Fruit fly (Drosophila melanogaster): ENCODE data around the gene CG32277.

The CG32277 gene

DNA sequence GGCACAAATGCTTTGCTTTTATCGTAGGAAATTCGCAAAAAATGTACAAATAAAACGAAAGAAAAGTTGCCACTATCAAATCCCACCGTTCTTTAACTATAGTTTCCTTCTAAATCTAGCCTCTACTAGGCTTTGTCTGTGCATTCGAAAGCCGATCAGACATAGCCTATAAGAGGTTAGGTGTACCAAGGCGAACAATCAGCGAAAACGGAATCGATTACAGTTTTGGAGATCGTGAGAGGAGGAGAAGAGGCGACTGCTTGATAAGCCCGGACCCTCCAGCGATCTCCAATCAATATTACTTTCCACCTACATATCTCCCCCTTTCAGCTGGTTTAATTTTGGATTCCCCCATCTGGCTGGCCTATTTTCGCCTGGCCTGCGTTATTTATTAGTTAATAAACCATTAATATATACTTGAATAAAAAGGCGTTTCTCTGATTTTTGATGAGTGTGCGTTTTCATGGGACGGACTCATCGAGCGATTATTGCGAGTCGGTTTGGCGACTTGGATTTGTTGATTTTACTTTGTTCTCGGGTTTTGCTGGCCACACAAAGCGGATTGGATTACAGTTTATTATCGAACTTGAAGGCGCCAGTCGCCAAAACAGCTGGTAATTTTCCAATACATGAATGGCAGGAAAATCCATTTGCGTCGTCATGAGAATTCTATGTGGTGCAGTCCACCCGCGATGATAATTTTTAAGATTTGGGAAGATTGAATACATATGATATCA is 45.8 kb upstream of the CG32277 start:
- no peak for TF ChIP-seq lz (GFP tag; optimal IDR thresholded peaks at IDR 0.05)
- TF ChIP-seq Eip93F (GFP tag; optimal IDR thresholded peaks at IDR 0.05) = peak; percentile 79
- TF ChIP-seq CG9139 (GFP tag; optimal IDR thresholded peaks at IDR 0.05) = no peak
- TF ChIP-seq Sox14 (GFP tag; optimal IDR thresholded peaks at IDR 0.05) = no peak
- TF ChIP-seq Hr4 (GFP tag; optimal IDR thresholded peaks at IDR 0.05) = no peak
- no peak for TF ChIP-seq CG32006 (GFP tag; optimal IDR thresholded peaks at IDR 0.05)
- TF ChIP-seq CG16779 (tag; optimal IDR thresholded peaks at IDR 0.05) = no peak
- no peak for TF ChIP-seq topi (GFP tag; optimal IDR thresholded peaks at IDR 0.05)
- no peak for TF ChIP-seq CG34406 (GFP tag; optimal IDR thresholded peaks at IDR 0.05)
- no peak for TF ChIP-seq Ets96B (tag; optimal IDR thresholded peaks at IDR 0.05)
- TF ChIP-seq Sox102F (GFP tag; optimal IDR thresholded peaks at IDR 0.05) = no peak
- peak; percentile 6 for TF ChIP-seq OdsH (GFP tag; optimal IDR thresholded peaks at IDR 0.05)
- TF ChIP-seq CG1621 (tag; optimal IDR thresholded peaks at IDR 0.05) = no peak
- no peak for TF ChIP-seq Gug (GFP tag; IDR thresholded peaks at IDR 0.05)
- TF ChIP-seq acj6 (GFP tag; optimal IDR thresholded peaks at IDR 0.05) = no peak
- TF ChIP-seq Smox (GFP tag; optimal IDR thresholded peaks at IDR 0.05) = peak; percentile 18
- no peak for TF ChIP-seq salr (GFP tag; optimal IDR thresholded peaks at IDR 0.05)
- TF ChIP-seq achi (GFP tag; optimal IDR thresholded peaks at IDR 0.05) = no peak
- TF ChIP-seq CG8632 (GFP tag; optimal IDR thresholded peaks at IDR 0.05) = no peak
- no peak for TF ChIP-seq CG10669 (GFP tag; optimal IDR thresholded peaks at IDR 0.05)
- TF ChIP-seq esn (GFP tag; optimal IDR thresholded peaks at IDR 0.05) = peak; percentile 30
- TF ChIP-seq CG4318 (GFP tag; optimal IDR thresholded peaks at IDR 0.05) = no peak
- TF ChIP-seq net (GFP tag; optimal IDR thresholded peaks at IDR 0.05) = peak; percentile 27
- no peak for TF ChIP-seq fd59A (GFP tag; optimal IDR thresholded peaks at IDR 0.05)
- no peak for TF ChIP-seq Ets21C (GFP tag; optimal IDR thresholded peaks at IDR 0.05)
- TF ChIP-seq Eip78C (GFP tag) = peak; percentile 40
- no peak for TF ChIP-seq ss (GFP tag; optimal IDR thresholded peaks at IDR 0.05)
- TF ChIP-seq Lpt (GFP tag; optimal IDR thresholded peaks at IDR 0.05) = no peak
- TF ChIP-seq vri (GFP tag; optimal IDR thresholded peaks at IDR 0.05) = peak; percentile 4
- TF ChIP-seq CG6276 (GFP tag; optimal IDR thresholded peaks at IDR 0.05) = no peak
- peak; percentile 80 for TF ChIP-seq svp (GFP tag)

DNA sequence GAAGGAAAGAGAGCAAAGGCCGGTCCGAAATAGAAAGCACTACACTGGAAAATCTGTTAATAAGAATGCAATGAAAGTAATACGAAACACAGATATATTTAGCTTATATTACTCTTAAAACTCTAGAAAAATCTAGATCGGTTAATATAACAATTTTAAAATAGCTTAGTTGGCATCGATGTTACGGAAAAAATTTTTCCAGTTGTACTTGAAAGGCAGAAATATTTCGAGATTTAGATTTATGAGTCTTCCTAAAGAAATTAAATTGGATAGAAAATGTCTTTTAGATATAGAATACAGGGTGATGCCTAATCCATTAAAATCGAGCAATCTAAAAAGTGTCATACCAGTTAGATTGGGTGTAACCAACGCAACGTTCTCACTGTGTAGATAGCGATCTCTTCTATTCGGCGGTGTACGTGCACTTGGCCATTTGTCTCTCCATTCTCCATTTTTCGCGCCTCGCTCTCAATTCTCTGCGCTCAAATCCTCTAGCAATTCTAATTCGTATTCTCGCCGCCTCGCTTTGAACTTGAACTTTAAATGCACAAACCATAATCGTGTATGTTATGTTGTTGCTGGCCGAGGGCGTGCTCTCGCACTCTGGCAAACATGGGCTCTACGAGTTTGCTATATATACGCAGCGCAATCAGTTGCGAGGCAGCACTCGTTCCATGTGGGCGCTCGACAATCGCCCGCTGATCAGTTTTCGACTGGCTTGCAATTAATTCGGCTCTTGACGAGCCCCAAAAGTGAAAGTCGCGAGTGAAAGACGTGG is 44.9 kb upstream of the CG32277 start:
- TF ChIP-seq CG15336 (GFP tag; IDR thresholded peaks at IDR 0.05) (peak; percentile 87), Met (GFP tag; optimal IDR thresholded peaks at IDR 0.05) (peak; percentile 9), Hr39 (GFP tag; optimal IDR thresholded peaks at IDR 0.05) (peak; percentile 40), pdm3 (GFP tag; optimal IDR thresholded peaks at IDR 0.05) (peak; percentile 87), svp (GFP tag) (peak; percentile 78), Hr4 (GFP tag; optimal IDR thresholded peaks at IDR 0.05) (peak; percentile 96), CG3919 (GFP tag; optimal IDR thresholded peaks at IDR 0.05) (peak; percentile 84), Lpt (GFP tag; optimal IDR thresholded peaks at IDR 0.05) (peak; percentile 94), Sox14 (GFP tag; optimal IDR thresholded peaks at IDR 0.05) (peak; percentile 91), CG7368 (GFP tag; optimal IDR thresholded peaks at IDR 0.05) (peak; percentile 65), salr (GFP tag; optimal IDR thresholded peaks at IDR 0.05) (peak in 1 of 2 experiments; percentile 99), Blimp-1 (GFP tag; optimal IDR thresholded peaks at IDR 0.05) (peak; percentile 43), CG32006 (GFP tag; optimal IDR thresholded peaks at IDR 0.05) (peak; percentile 98), CG11902 (GFP tag; optimal IDR thresholded peaks at IDR 0.05) (no peak), Eip93F (GFP tag; optimal IDR thresholded peaks at IDR 0.05) (peak; percentile 15), CG11294 (GFP tag; IDR thresholded peaks at IDR 0.05) (peak; percentile 81), CG6163 (GFP tag; IDR thresholded peaks at IDR 0.05) (peak; percentile 48; the same call in 2 of the 3 replicates), Ets21C (GFP tag; optimal IDR thresholded peaks at IDR 0.05) (no peak), CG3032 (tag; optimal IDR thresholded peaks at IDR 0.05) (peak; percentile 63), net (GFP tag; optimal IDR thresholded peaks at IDR 0.05) (peak; percentile 84), Eip75B (GFP tag; optimal IDR thresholded peaks at IDR 0.05) (peak; percentile 70), Sox15 (GFP tag; optimal IDR thresholded peaks at IDR 0.05) (peak; percentile 38), cyc (GFP tag; optimal IDR thresholded peaks at IDR 0.05) (peak; percentile 38), CG6276 (GFP tag; optimal IDR thresholded peaks at IDR 0.05) (peak; percentile 94), OdsH (GFP tag; optimal IDR thresholded peaks at IDR 0.05) (peak; percentile 89), dac (GFP tag; optimal IDR thresholded peaks at IDR 0.05) (peak; percentile 88), CG8119 (GFP tag; IDR thresholded peaks at IDR 0.05) (peak; percentile 94), fd85E (GFP tag; optimal IDR thresholded peaks at IDR 0.05) (no peak)
